Worm (Caenorhabditis elegans) whole organism, early embryonic: Measurements from ENCODE around the gene gip-1.

Experiments used
- B0310.2 ChIP-seq: sonication (generic microtip); optimal IDR thresholded peaks from 2 replicates; lab custom pipeline; 2016; ENCODE audit warnings: mild to moderate bottlenecking, missing genetic modification characterization, missing compliant biosample characterization
- F13C5.2 ChIP-seq: sonication (generic microtip); optimal IDR thresholded peaks from 2 replicates; lab custom pipeline; 2017; ENCODE audit warnings: mild to moderate bottlenecking, missing genetic modification characterization, inconsistent platforms, missing compliant biosample characterization
- aly-1 ChIP-seq: sonication (generic microtip); optimal IDR thresholded peaks from 2 replicates; lab custom pipeline; 2016; ENCODE audit warnings: missing genetic modification characterization, missing compliant biosample characterization
- ama-1 ChIP-seq: fragments of 150-350 bp; optimal IDR thresholded peaks from 2 replicates; lab custom pipeline; 2014
- ceh-13 ChIP-seq: fragments of 200-800 bp; sonication (Bioruptor generic); optimal IDR thresholded peaks from 2 replicates; lab custom pipeline; 2018; ENCODE audit warnings: mild to moderate bottlenecking, missing genetic modification characterization, missing compliant biosample characterization
- ceh-36 ChIP-seq: sonication (generic microtip); optimal IDR thresholded peaks from 2 replicates; lab custom pipeline; 2016; ENCODE audit warnings: missing genetic modification characterization, inconsistent platforms, missing compliant biosample characterization
- ets-7 ChIP-seq: sonication (generic microtip); optimal IDR thresholded peaks from 2 replicates; lab custom pipeline; 2016; ENCODE audit warnings: missing genotype, missing genetic modification characterization, missing compliant biosample characterization
- flt-1 ChIP-seq: fragments of 200-800 bp; sonication (Bioruptor generic); IDR thresholded peaks from 2 replicates; pipeline ENCODE4 v1.3.6; 2022; ENCODE audit warnings: missing genetic modification characterization, missing compliant biosample characterization
- hmbx-1 ChIP-seq: sonication (generic microtip); optimal IDR thresholded peaks from 2 replicates; lab custom pipeline; 2016; ENCODE audit warnings: mild to moderate bottlenecking, missing genetic modification characterization, missing compliant biosample characterization
- hmg-4 ChIP-seq: fragments of 200-800 bp; sonication (Bioruptor generic); optimal IDR thresholded peaks from 2 replicates; lab custom pipeline; 2018; ENCODE audit warnings: mild to moderate bottlenecking, missing genetic modification characterization, missing compliant biosample characterization
- hnd-1 ChIP-seq: sonication (generic microtip); optimal IDR thresholded peaks from 2 replicates; lab custom pipeline; 2016; ENCODE audit warnings: missing genetic modification characterization, missing compliant biosample characterization
- pes-1 ChIP-seq: fragments of 200-800 bp; sonication (Bioruptor generic); IDR thresholded peaks from 2 replicates; pipeline ENCODE4 v1.3.6; 2022; ENCODE audit warnings: missing genetic modification reagents, missing genetic modification characterization, missing compliant biosample characterization
- scrt-1 ChIP-seq: fragments of 200-800 bp; sonication (Bioruptor generic); IDR thresholded peaks from 2 replicates; pipeline ENCODE4 v1.3.6; 2022; ENCODE audit warnings: missing genetic modification characterization, missing compliant biosample characterization
- sea-1 ChIP-seq: fragments of 200-800 bp; sonication (Bioruptor generic); conservative IDR thresholded peaks from 2 replicates; pipeline ENCODE4 v1.3.6; 2022; ENCODE audit warnings: missing genetic modification characterization, missing compliant biosample characterization
- tbx-11 ChIP-seq: fragments of 200-800 bp; sonication (Bioruptor generic); IDR thresholded peaks from 2 replicates; pipeline ENCODE4 v1.3.6; 2022; ENCODE audit warnings: missing genetic modification characterization, missing compliant biosample characterization
- tbx-37 ChIP-seq: fragments of 200-800 bp; sonication (Bioruptor generic); conservative IDR thresholded peaks from 2 replicates; pipeline ENCODE4 v1.3.6; 2022; ENCODE audit warnings: missing genetic modification reagents, missing genetic modification characterization, missing compliant biosample characterization
- tra-4 ChIP-seq: sonication (generic microtip); optimal IDR thresholded peaks from 2 replicates; lab custom pipeline; 2017; ENCODE audit warnings: missing genetic modification characterization, missing compliant biosample characterization

The gip-1 gene

ce11 chrIII:2316439-2316838, 31.0 kb upstream of the gip-1 start:
- no peak for TF ChIP-seq ceh-36
- TF ChIP-seq aly-1, result no peak
- no peak for TF ChIP-seq tbx-37 (GFP tag; lab: Robert Waterston, UW)
- no peak for TF ChIP-seq hmbx-1 (tag; lab: Kevin White, UChicago)
- no peak for TF ChIP-seq flt-1 (GFP tag; lab: Robert Waterston, UW)
- TF ChIP-seq tbx-11, result no peak
- no peak for TF ChIP-seq hmg-4 (GFP tag; lab: Kevin White, UChicago)
- no peak for TF ChIP-seq B0310.2 (tag; lab: Kevin White, UChicago)
- TF ChIP-seq ets-7, result no peak
- TF ChIP-seq hnd-1 (tag; lab: Kevin White, UChicago), result no peak
- no peak for TF ChIP-seq tra-4 (tag; lab: Kevin White, UChicago)
- TF ChIP-seq sea-1 (GFP tag; lab: Robert Waterston, UW), result no peak
- TF ChIP-seq ama-1 (lab: Kevin White, UChicago), result no peak
- TF ChIP-seq pes-1, result no peak
- TF ChIP-seq scrt-1 (GFP tag; lab: Robert Waterston, UW), result no peak
- TF ChIP-seq ceh-13 (GFP tag; lab: Kevin White, UChicago), result no peak
- TF ChIP-seq F13C5.2 (tag; lab: Kevin White, UChicago), result no peak

ce11 chrIII:2324703-2325102, 22.7 kb upstream of the gip-1 start:
- TF ChIP-seq B0310.2 (tag; lab: Kevin White, UChicago) (no peak), tra-4 (tag; lab: Kevin White, UChicago) (no peak), flt-1 (GFP tag; lab: Robert Waterston, UW) (no peak), aly-1 (no peak), F13C5.2 (tag; lab: Kevin White, UChicago) (no peak), pes-1 (no peak), ceh-36 (no peak), ceh-13 (GFP tag; lab: Kevin White, UChicago) (no peak), sea-1 (GFP tag; lab: Robert Waterston, UW) (no peak), hnd-1 (tag; lab: Kevin White, UChicago) (no peak), ets-7 (no peak), hmg-4 (GFP tag; lab: Kevin White, UChicago) (no peak), tbx-37 (GFP tag; lab: Robert Waterston, UW) (no peak), scrt-1 (GFP tag; lab: Robert Waterston, UW) (no peak), tbx-11 (no peak), hmbx-1 (tag; lab: Kevin White, UChicago) (no peak), ama-1 (lab: Kevin White, UChicago) (no peak)

ce11 chrIII:2328612-2329011, 18.8 kb upstream of the gip-1 start:
- no peak for TF ChIP-seq tra-4 (tag; lab: Kevin White, UChicago)
- no peak for TF ChIP-seq F13C5.2 (tag; lab: Kevin White, UChicago)
- no peak for TF ChIP-seq pes-1
- TF ChIP-seq ets-7, result no peak
- TF ChIP-seq sea-1 (GFP tag; lab: Robert Waterston, UW), result no peak
- no peak for TF ChIP-seq B0310.2 (tag; lab: Kevin White, UChicago)
- TF ChIP-seq scrt-1 (GFP tag; lab: Robert Waterston, UW), result no peak
- no peak for TF ChIP-seq ama-1 (lab: Kevin White, UChicago)
- no peak for TF ChIP-seq tbx-37 (GFP tag; lab: Robert Waterston, UW)
- TF ChIP-seq hmbx-1 (tag; lab: Kevin White, UChicago), result no peak
- no peak for TF ChIP-seq aly-1
- no peak for TF ChIP-seq hnd-1 (tag; lab: Kevin White, UChicago)
- no peak for TF ChIP-seq ceh-36

- TF ChIP-seq B0310.2 (tag; lab: Kevin White, UChicago) (no peak), tra-4 (tag; lab: Kevin White, UChicago) (no peak), ama-1 (lab: Kevin White, UChicago) (no peak), hmg-4 (GFP tag; lab: Kevin White, UChicago) (no peak), tbx-11 (no peak), ets-7 (no peak), hnd-1 (tag; lab: Kevin White, UChicago) (no peak), flt-1 (GFP tag; lab: Robert Waterston, UW) (no peak), pes-1 (no peak), ceh-36 (no peak), sea-1 (GFP tag; lab: Robert Waterston, UW) (no peak), hmbx-1 (tag; lab: Kevin White, UChicago) (no peak), tbx-37 (GFP tag; lab: Robert Waterston, UW) (no peak), ceh-13 (GFP tag; lab: Kevin White, UChicago) (no peak), F13C5.2 (tag; lab: Kevin White, UChicago) (no peak), scrt-1 (GFP tag; lab: Robert Waterston, UW) (no peak), aly-1 (no peak)
Measured at ce11 chrIII:2329336-2329735, 18.1 kb upstream of the gip-1 start, which contains the start of gene Y54F10BM.12. Gene Y54F10BM.12, minus strand, starts transcription at chrIII:2329679.

ce11 chrIII:2330389-2330788, 17.0 kb upstream of the gip-1 start:
- TF ChIP-seq flt-1 (GFP tag; lab: Robert Waterston, UW) (no peak), hnd-1 (tag; lab: Kevin White, UChicago) (no peak), ceh-36 (peak; percentile 43)

ce11 chrIII:2331033-2331625, 16.3 kb upstream of the gip-1 start, which contains the start of the genes Y54F10BM.13 and ppm-1.D:
Gene Y54F10BM.13, minus strand, starts transcription at chrIII:2331083.
Gene ppm-1.D, plus strand, starts transcription at chrIII:2331572.
- TF ChIP-seq hnd-1 (tag; lab: Kevin White, UChicago), result no peak
- no peak for TF ChIP-seq tbx-37 (GFP tag; lab: Robert Waterston, UW)
- TF ChIP-seq ets-7, result no peak
- TF ChIP-seq pes-1, result no peak
- TF ChIP-seq scrt-1 (GFP tag; lab: Robert Waterston, UW), result no peak
- TF ChIP-seq ama-1 (lab: Kevin White, UChicago), result no peak
- TF ChIP-seq F13C5.2 (tag; lab: Kevin White, UChicago), result no peak
- no peak for TF ChIP-seq B0310.2 (tag; lab: Kevin White, UChicago)

ce11 chrIII:2343273-2343672, 4.1 kb upstream of the gip-1 start, which contains the start of gene phf-5:
Gene phf-5, plus strand, starts transcription at chrIII:2343573.
- TF ChIP-seq tbx-11, result no peak
- no peak for TF ChIP-seq tbx-37 (GFP tag; lab: Robert Waterston, UW)
- TF ChIP-seq hmbx-1 (tag; lab: Kevin White, UChicago), result no peak
- TF ChIP-seq scrt-1 (GFP tag; lab: Robert Waterston, UW), result no peak
- TF ChIP-seq tra-4 (tag; lab: Kevin White, UChicago), result no peak
- TF ChIP-seq sea-1 (GFP tag; lab: Robert Waterston, UW), result no peak
- no peak for TF ChIP-seq ceh-13 (GFP tag; lab: Kevin White, UChicago)
- no peak for TF ChIP-seq pes-1
- TF ChIP-seq F13C5.2 (tag; lab: Kevin White, UChicago), result no peak
- no peak for TF ChIP-seq ets-7
- TF ChIP-seq hmg-4 (GFP tag; lab: Kevin White, UChicago), result no peak
- TF ChIP-seq ama-1 (lab: Kevin White, UChicago), result no peak
- no peak for TF ChIP-seq hnd-1 (tag; lab: Kevin White, UChicago)
- TF ChIP-seq aly-1, result no peak
- TF ChIP-seq ceh-36, result no peak
- no peak for TF ChIP-seq B0310.2 (tag; lab: Kevin White, UChicago)
- no peak for TF ChIP-seq flt-1 (GFP tag; lab: Robert Waterston, UW)
